Fruit fly (Drosophila melanogaster): Measurements from ENCODE around the gene CG4480.
"Not testable (repeated sequence)": the region's sequence is repeated elsewhere in the genome, so short reads cannot be mapped to it uniquely, and the experiment has no call there.

DNA sequence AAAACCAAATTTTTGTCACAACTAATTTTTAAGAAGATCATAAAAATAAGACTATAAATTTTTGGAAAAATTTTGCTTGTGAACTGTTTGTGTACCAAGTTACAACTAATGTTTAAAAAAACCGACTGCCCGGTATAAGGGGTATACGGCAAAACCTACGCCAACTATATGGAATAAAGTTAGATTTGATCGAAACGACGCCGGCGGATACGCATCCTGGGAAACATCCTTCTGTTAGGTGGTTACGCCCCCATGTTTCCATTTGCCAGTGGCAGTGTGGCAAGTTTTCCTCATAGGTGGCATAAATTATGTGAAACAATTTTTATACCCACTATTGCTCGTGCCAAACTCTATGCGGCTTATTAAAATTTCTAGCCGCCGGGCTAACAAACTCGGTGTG lies 11.8 kb upstream of the CG4480 start, which contains the start of gene ProtB:
- TF ChIP-seq Hr96 (GFP tag; optimal IDR thresholded peaks at IDR 0.05); toe (GFP tag; optimal IDR thresholded peaks at IDR 0.05); ovo (GFP tag; optimal IDR thresholded peaks at IDR 0.05); cic (GFP tag; optimal IDR thresholded peaks at IDR 0.05); Crg-1 (GFP tag; optimal IDR thresholded peaks at IDR 0.05); Mnt (GFP tag; optimal IDR thresholded peaks at IDR 0.05); CG14711 (tag; optimal IDR thresholded peaks at IDR 0.05); CG1620 (GFP tag; optimal IDR thresholded peaks at IDR 0.05): not testable (repeated sequence)
